Worm (Caenorhabditis elegans) whole organism, young adult: ENCODE data around the gene Y41D4A.7.

Source experiments
- F39B2.1 ChIP-seq: fragments of 200-800 bp; sonication (Bioruptor generic); IDR thresholded peaks from 2 replicates; pipeline ENCODE4 v1.3.6; 2022; ENCODE audit warnings: missing genetic modification reagents, missing genetic modification characterization, missing compliant biosample characterization
- him-1 ChIP-seq: sonication (generic microtip); optimal IDR thresholded peaks from 2 replicates; lab custom pipeline; 2016; ENCODE audit warnings: missing genotype, missing genetic modification reagents, missing genetic modification characterization, missing compliant biosample characterization
- hlh-12 ChIP-seq: sonication (generic microtip); optimal IDR thresholded peaks from 2 replicates; lab custom pipeline; 2016; ENCODE audit warnings: missing genetic modification characterization, missing compliant biosample characterization
- lag-1 ChIP-seq: fragments of 200-800 bp; sonication (Bioruptor generic); IDR thresholded peaks from 2 replicates; pipeline ENCODE4 v1.3.6; 2022; ENCODE audit warnings: missing genetic modification reagents, missing genetic modification characterization, missing compliant biosample characterization
- lsl-1 ChIP-seq: fragments of 200-800 bp; sonication (Bioruptor generic); optimal IDR thresholded peaks from 2 replicates; lab custom pipeline; 2018; ENCODE audit warnings: mild to moderate bottlenecking, missing genetic modification characterization, moderate library complexity, missing compliant biosample characterization
- unc-62 ChIP-seq: fragments of 150-350 bp; optimal IDR thresholded peaks from 2 replicates; lab custom pipeline; 2014; ENCODE audit warnings: missing biosample characterization, missing genetic modification reagents, missing genetic modification characterization
- zim-3 ChIP-seq: sonication (generic microtip); optimal IDR thresholded peaks from 2 replicates; lab custom pipeline; 2017; ENCODE audit warnings: mild to moderate bottlenecking, missing genetic modification characterization, moderate library complexity, missing compliant biosample characterization
- ztf-3 ChIP-seq: fragments of 200-800 bp; sonication (Bioruptor generic); optimal IDR thresholded peaks from 2 replicates; lab custom pipeline; 2018; ENCODE audit warnings: mild to moderate bottlenecking, missing genetic modification characterization, missing compliant biosample characterization

DNA sequence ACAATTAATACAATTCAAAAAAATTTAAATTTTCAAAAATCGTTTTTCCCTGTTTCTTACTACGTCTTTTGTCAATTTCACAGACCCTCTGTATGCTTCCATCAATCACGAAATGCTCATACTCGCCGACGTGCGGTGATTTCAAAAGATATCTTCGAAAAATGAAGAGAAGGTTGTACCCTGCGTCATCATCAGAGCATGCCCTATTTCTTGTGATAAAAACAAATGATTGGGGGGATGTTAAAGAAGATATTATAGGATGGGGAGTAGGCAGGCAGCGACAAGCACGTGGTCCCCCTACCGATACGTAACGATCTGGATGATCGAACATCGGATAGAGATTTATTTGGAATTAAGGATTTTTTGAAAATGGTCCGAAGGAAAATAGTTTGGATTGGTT is 2.8 kb downstream of the Y41D4A.7 start:
- TF ChIP-seq ztf-3 (no peak), zim-3 (no peak), F39B2.1 (no peak), lsl-1 (GFP tag; lab: Kevin White, UChicago) (no peak), lag-1 (GFP tag; lab: Robert Waterston, UW) (no peak), him-1 (tag; lab: Kevin White, UChicago) (no peak), hlh-12 (tag; lab: Kevin White, UChicago) (no peak), unc-62 (GFP tag; lab: Kevin White, UChicago) (no peak)
